Fruit fly (Drosophila melanogaster) whole organism: Measurements from ENCODE around the gene Tfb5.

Source experiments
- Dll ChIP-seq: fragments of >200 bp; optimal IDR thresholded peaks from 2 replicates; lab custom pipeline; 2017
- EcR ChIP-seq, 2 experiments: fragments of >200 bp; optimal IDR thresholded peaks; 2 replicates each; lab custom pipeline; 2017; ENCODE audit warnings: missing biosample characterization in 2 of 2, missing genetic modification characterization in 2 of 2, missing genetic modification reagents in 2 of 2
- pan ChIP-seq: fragments of >200 bp; optimal IDR thresholded peaks from 2 replicates; lab custom pipeline; 2017
- psq ChIP-seq: fragments of >200 bp; optimal IDR thresholded peaks from 2 replicates; lab custom pipeline; 2017
- usp ChIP-seq: fragments of >200 bp; optimal IDR thresholded peaks from 2 replicates; lab custom pipeline; 2017; ENCODE audit warnings: missing biosample characterization, missing genetic modification characterization, mixed read lengths

DNA sequence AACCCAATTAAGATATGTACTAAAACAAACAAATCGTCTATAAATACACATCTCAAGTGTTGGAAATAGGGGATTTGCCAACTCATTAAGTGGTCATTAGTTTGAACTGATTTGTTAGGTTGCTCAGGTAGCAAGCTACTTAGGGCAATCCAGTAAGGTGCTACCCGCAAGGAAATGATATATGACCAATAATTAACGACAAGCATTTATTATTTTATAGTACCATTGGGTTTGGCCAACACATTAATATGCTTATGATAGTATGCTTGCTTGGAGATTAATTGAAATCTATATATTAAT, 14.8 kb downstream of the Tfb5 start:
- no peak for TF ChIP-seq pan (lab: Kevin White, UChicago)
- no peak for TF ChIP-seq Dll (lab: Kevin White, UChicago)
- no peak for TF ChIP-seq psq (lab: Kevin White, UChicago)
- no peak for TF ChIP-seq EcR (GFP tag; optimal IDR thresholded peaks at IDR 0.05; lab: Kevin White, UChicago)
- no peak for TF ChIP-seq usp (GFP tag; lab: Kevin White, UChicago)
